Fruit fly (Drosophila melanogaster): ENCODE data around the gene tna.

DNA sequence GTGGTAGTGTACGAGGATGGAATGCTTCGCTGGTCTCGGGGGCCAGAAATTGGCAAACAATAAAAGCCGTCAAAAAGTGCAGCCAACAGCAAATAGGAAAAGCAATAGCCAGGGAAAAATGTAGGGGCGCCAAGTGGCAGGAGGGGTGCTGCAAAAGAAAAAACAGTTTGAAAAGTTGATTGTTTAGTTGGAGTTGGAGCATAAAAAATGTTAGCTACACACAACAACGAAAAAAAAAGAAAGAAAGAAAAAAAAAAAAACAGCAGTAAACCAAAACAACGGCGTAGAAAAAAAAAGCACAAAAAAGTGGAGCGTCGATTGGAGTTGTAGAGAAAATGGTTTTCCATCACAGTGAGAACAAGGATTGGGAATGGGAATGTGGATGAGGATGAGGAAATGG, 42.8 kb upstream of the tna start:
- TF ChIP-seq OdsH (GFP tag; optimal IDR thresholded peaks at IDR 0.05) (no peak), psq (GFP tag; optimal IDR thresholded peaks at IDR 0.05) (no peak), brk (GFP tag; optimal IDR thresholded peaks at IDR 0.05) (no peak), Hr83 (GFP tag; optimal IDR thresholded peaks at IDR 0.05; ENCODE audit: poor library complexity, severe bottlenecking) (no peak)
